Worm (Caenorhabditis elegans) whole organism, L3 larva: Measurements from ENCODE around the gene atg-18.

Experiments
- R02D3.7 ChIP-seq: fragments of 150-350 bp; optimal IDR thresholded peaks from 2 replicates; lab custom pipeline; 2014; ENCODE audit warnings: missing biosample characterization, missing genetic modification characterization
- ZK546.5 ChIP-seq: sonication (generic microtip); optimal IDR thresholded peaks from 2 replicates; lab custom pipeline; 2017; ENCODE audit warnings: missing biosample characterization, missing genetic modification characterization
- aly-2 ChIP-seq: fragments of 150-350 bp; optimal IDR thresholded peaks from 2 replicates; lab custom pipeline; 2014; ENCODE audit warnings: missing biosample characterization, missing genetic modification characterization
- ama-1 ChIP-seq: fragments of 150-350 bp; optimal IDR thresholded peaks from 2 replicates; lab custom pipeline; 2018
- ceh-16 ChIP-seq: sonication (generic microtip); optimal IDR thresholded peaks from 2 replicates; lab custom pipeline; 2017; ENCODE audit warnings: missing biosample characterization, missing genetic modification characterization
- ceh-9 ChIP-seq: sonication (generic microtip); optimal IDR thresholded peaks from 2 replicates; lab custom pipeline; 2018; ENCODE audit warnings: missing biosample characterization, missing genetic modification characterization
- daf-12 ChIP-seq: fragments of 150-350 bp; optimal IDR thresholded peaks from 2 replicates; lab custom pipeline; 2014; ENCODE audit warnings: missing biosample characterization, missing genetic modification reagents, missing genetic modification characterization
- egl-5 ChIP-seq: fragments of 150-350 bp; optimal IDR thresholded peaks from 2 replicates; lab custom pipeline; 2017; ENCODE audit warnings: missing biosample characterization, missing genetic modification reagents, missing genetic modification characterization, inconsistent platforms
- elt-1 ChIP-seq: fragments of 150-350 bp; optimal IDR thresholded peaks from 2 replicates; lab custom pipeline; 2014; ENCODE audit warnings: missing biosample characterization, missing genetic modification characterization
- elt-2 ChIP-seq: sonication (generic microtip); optimal IDR thresholded peaks from 2 replicates; lab custom pipeline; 2016; ENCODE audit warnings: missing genetic modification reagents, mild to moderate bottlenecking, missing genetic modification characterization, missing compliant biosample characterization
- elt-3 ChIP-seq, 3 experiments: fragments of 150-350 bp in 1 of 3; sonication (generic microtip) in 2 of 3; optimal IDR thresholded peaks; 2 replicates in 2 of 3; 4 replicates in 1 of 3; lab custom pipeline; 2014 to 2017; ENCODE audit warnings: missing biosample characterization in 3 of 3, missing genetic modification characterization in 3 of 3
- eor-1 ChIP-seq, 2 experiments: fragments of 150-350 bp; optimal IDR thresholded peaks; 2 replicates each; lab custom pipeline; 2014 to 2018; ENCODE audit warnings: missing biosample characterization in 2 of 2, missing genetic modification characterization in 2 of 2
- fkh-10 ChIP-seq: sonication (generic microtip); optimal IDR thresholded peaks from 2 replicates; lab custom pipeline; 2017; ENCODE audit warnings: missing biosample characterization, missing genetic modification reagents, missing genetic modification characterization
- fkh-2 ChIP-seq: fragments of 150-350 bp; optimal IDR thresholded peaks from 2 replicates; lab custom pipeline; 2014; ENCODE audit warnings: missing biosample characterization, missing genetic modification reagents, missing genetic modification characterization
- hmg-11 ChIP-seq: sonication (generic microtip); optimal IDR thresholded peaks from 2 replicates; lab custom pipeline; 2016; ENCODE audit warnings: missing genetic modification characterization, missing compliant biosample characterization
- jun-1 ChIP-seq: fragments of 150-350 bp; optimal IDR thresholded peaks from 2 replicates; lab custom pipeline; 2014; ENCODE audit warnings: missing biosample characterization, missing genetic modification reagents, missing genetic modification characterization
- lin-15B ChIP-seq: fragments of 150-350 bp; optimal IDR thresholded peaks from 2 replicates; lab custom pipeline; 2014; ENCODE audit warnings: missing biosample characterization, missing genetic modification characterization
- lin-39 ChIP-seq: fragments of 150-350 bp; optimal IDR thresholded peaks from 2 replicates; lab custom pipeline; 2018; ENCODE audit warnings: missing biosample characterization, missing genetic modification reagents, missing genetic modification characterization
- lsy-12 ChIP-seq: sonication (generic microtip); optimal IDR thresholded peaks from 2 replicates; lab custom pipeline; 2016; ENCODE audit warnings: mild to moderate bottlenecking, missing genetic modification characterization, missing compliant biosample characterization
- mml-1 ChIP-seq: fragments of 150-350 bp; sonication (generic microtip); optimal IDR thresholded peaks from 3 replicates; lab custom pipeline; 2014; ENCODE audit warnings: missing biosample characterization, missing genetic modification characterization
- nfya-1 ChIP-seq: sonication (generic microtip); optimal IDR thresholded peaks from 2 replicates; lab custom pipeline; 2017; ENCODE audit warnings: missing genetic modification characterization, mild to moderate bottlenecking, missing compliant biosample characterization, antibody characterized with exemption, moderate library complexity; ENCODE audit not compliant: insufficient read depth
- nhr-12 ChIP-seq: fragments of 150-350 bp; optimal IDR thresholded peaks from 2 replicates; lab custom pipeline; 2014; ENCODE audit warnings: missing biosample characterization, missing genetic modification characterization
- nhr-23 ChIP-seq: fragments of 150-350 bp; optimal IDR thresholded peaks from 2 replicates; lab custom pipeline; 2014; ENCODE audit warnings: missing biosample characterization, missing genetic modification reagents, missing genetic modification characterization
- nhr-237 ChIP-seq: fragments of 150-350 bp; optimal IDR thresholded peaks from 2 replicates; lab custom pipeline; 2014; ENCODE audit warnings: missing biosample characterization, missing genetic modification characterization
- nhr-25 ChIP-seq: sonication (generic microtip); optimal IDR thresholded peaks from 2 replicates; lab custom pipeline; 2017; ENCODE audit warnings: missing biosample characterization, missing genetic modification characterization
- nhr-28 ChIP-seq: fragments of 150-350 bp; optimal IDR thresholded peaks from 2 replicates; lab custom pipeline; 2014; ENCODE audit warnings: missing biosample characterization, missing genetic modification characterization
- nhr-43 ChIP-seq: sonication (generic microtip); optimal IDR thresholded peaks from 2 replicates; lab custom pipeline; 2016; ENCODE audit warnings: mild to moderate bottlenecking, missing genetic modification characterization, missing compliant biosample characterization; ENCODE audit not compliant: poor library complexity, severe bottlenecking
- nhr-76 ChIP-seq: fragments of 150-350 bp; sonication (generic microtip); optimal IDR thresholded peaks from 5 replicates; lab custom pipeline; 2014; ENCODE audit warnings: missing biosample characterization, missing genetic modification characterization
- nhr-77 ChIP-seq: fragments of 150-350 bp; optimal IDR thresholded peaks from 2 replicates; lab custom pipeline; 2014; ENCODE audit warnings: missing biosample characterization, missing genetic modification characterization
- pha-4 ChIP-seq: fragments of 150-350 bp; optimal IDR thresholded peaks from 2 replicates; lab custom pipeline; 2014; ENCODE audit warnings: missing biosample characterization, missing genetic modification reagents, missing genetic modification characterization
- pqm-1 ChIP-seq: fragments of 150-350 bp; optimal IDR thresholded peaks from 2 replicates; lab custom pipeline; 2017; ENCODE audit warnings: missing biosample characterization, missing genetic modification characterization, inconsistent platforms
- sea-2 ChIP-seq: fragments of 150-350 bp; sonication (generic microtip); optimal IDR thresholded peaks from 4 replicates; lab custom pipeline; 2014; ENCODE audit warnings: missing biosample characterization, missing genetic modification reagents, missing genetic modification characterization
- skn-1 ChIP-seq: fragments of 150-350 bp; optimal IDR thresholded peaks from 2 replicates; lab custom pipeline; 2014; ENCODE audit warnings: missing biosample characterization, missing genetic modification characterization
- snpc-4 ChIP-seq: fragments of 150-350 bp; optimal IDR thresholded peaks from 2 replicates; lab custom pipeline; 2014; ENCODE audit warnings: missing biosample characterization, missing genetic modification characterization
- tbx-2 ChIP-seq: sonication (generic microtip); optimal IDR thresholded peaks from 2 replicates; lab custom pipeline; 2016; ENCODE audit warnings: mild to moderate bottlenecking, missing genetic modification characterization, missing compliant biosample characterization
- unc-39 ChIP-seq: sonication (generic microtip); optimal IDR thresholded peaks from 4 replicates; lab custom pipeline; 2017; ENCODE audit warnings: missing biosample characterization, missing genetic modification characterization
- unc-62 ChIP-seq: fragments of 150-350 bp; sonication (generic microtip); optimal IDR thresholded peaks from 4 replicates; lab custom pipeline; 2014; ENCODE audit warnings: missing biosample characterization, missing genetic modification reagents, missing genetic modification characterization
- zag-1 ChIP-seq: fragments of 150-350 bp; optimal IDR thresholded peaks from 2 replicates; lab custom pipeline; 2014; ENCODE audit warnings: missing biosample characterization, missing genetic modification characterization
- ztf-11 ChIP-seq: fragments of 150-350 bp; optimal IDR thresholded peaks from 2 replicates; lab custom pipeline; 2014; ENCODE audit warnings: missing biosample characterization, missing genetic modification characterization
- ztf-4 ChIP-seq: fragments of 150-350 bp; optimal IDR thresholded peaks from 2 replicates; lab custom pipeline; 2014; ENCODE audit warnings: missing biosample characterization, missing genetic modification characterization

The atg-18 gene

DNA sequence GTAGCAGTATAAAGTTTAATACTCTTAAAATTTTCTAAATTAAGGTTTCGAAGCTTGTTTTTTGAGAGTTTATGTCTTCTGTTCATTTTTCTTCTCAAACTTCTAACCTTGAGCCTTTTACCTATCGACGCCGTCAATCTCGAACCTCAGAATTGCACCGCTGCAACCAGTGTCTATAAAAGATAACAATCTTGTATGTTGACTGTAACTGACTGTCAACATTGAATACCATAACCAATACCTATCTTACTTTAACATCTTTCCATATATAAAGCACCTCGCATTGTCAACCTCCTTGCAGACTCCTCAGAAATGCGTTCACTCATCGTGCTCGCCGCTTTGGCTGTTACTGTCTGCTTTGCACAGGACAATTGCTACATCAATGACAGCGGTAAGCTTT, 12.4 kb downstream of the atg-18 start, which contains the start of gene grd-5:
Gene grd-5, plus strand, starts transcription at position 295 of the 400 bp plus-strand sequence.
- no peak for TF ChIP-seq ztf-4
- TF ChIP-seq unc-39 (tag; lab: Kevin White, UChicago) = no peak
- peak; percentile 17 for TF ChIP-seq nhr-43 (tag; lab: Kevin White, UChicago)
- no peak for TF ChIP-seq egl-5
- no peak for TF ChIP-seq pqm-1 (tag; lab: Kevin White, UChicago)
- no peak for TF ChIP-seq elt-3 (tag; optimal IDR thresholded peaks at IDR 0.05; lab: Kevin White, UChicago)
- no peak for TF ChIP-seq R02D3.7 (tag; lab: Kevin White, UChicago)
- TF ChIP-seq snpc-4 = no peak
- no peak for TF ChIP-seq nhr-12 (tag; lab: Kevin White, UChicago)
- TF ChIP-seq nhr-25 = peak; percentile 27
- no peak for TF ChIP-seq lin-39 (tag; lab: Kevin White, UChicago)
- TF ChIP-seq lsy-12 = no peak
- peak; percentile 83 for TF ChIP-seq elt-1 (tag; lab: Kevin White, UChicago)
- no peak for TF ChIP-seq fkh-2 (tag; lab: Kevin White, UChicago)

DNA sequence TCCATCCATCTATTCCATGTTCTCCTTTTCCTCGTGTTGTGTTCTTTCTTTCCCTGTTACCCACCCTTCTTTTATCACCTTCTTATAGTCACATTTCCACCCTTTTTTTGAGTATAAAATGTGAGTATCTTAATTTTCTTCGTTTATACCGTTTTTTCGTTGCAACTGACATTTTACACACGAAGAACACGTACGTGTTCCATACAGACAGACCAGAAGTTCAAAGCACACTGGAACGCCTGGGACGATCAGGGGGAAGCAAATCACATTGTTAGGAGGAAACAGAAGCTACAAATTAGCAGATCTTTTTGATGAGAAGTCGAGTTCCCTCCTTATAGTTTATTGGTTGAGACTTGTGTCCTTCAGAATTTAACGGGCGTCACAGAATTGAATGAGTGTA, 15.4 kb downstream of the atg-18 start:
- no peak for TF ChIP-seq lsy-12
- TF ChIP-seq R02D3.7 (tag; lab: Kevin White, UChicago) = no peak
- peak; percentile 33 for TF ChIP-seq nhr-25
- no peak for TF ChIP-seq zag-1 (tag; lab: Kevin White, UChicago)
- peak; percentile 8 for TF ChIP-seq aly-2
- no peak for TF ChIP-seq lin-39 (tag; lab: Kevin White, UChicago)
- no peak for TF ChIP-seq ztf-11 (tag; lab: Kevin White, UChicago)
- TF ChIP-seq nhr-28 (tag; lab: Kevin White, UChicago) = no peak
- TF ChIP-seq fkh-10 (GFP tag; lab: Kevin White, UChicago) = no peak
- TF ChIP-seq tbx-2 (tag; lab: Kevin White, UChicago) = no peak
- TF ChIP-seq egl-5 = no peak

DNA sequence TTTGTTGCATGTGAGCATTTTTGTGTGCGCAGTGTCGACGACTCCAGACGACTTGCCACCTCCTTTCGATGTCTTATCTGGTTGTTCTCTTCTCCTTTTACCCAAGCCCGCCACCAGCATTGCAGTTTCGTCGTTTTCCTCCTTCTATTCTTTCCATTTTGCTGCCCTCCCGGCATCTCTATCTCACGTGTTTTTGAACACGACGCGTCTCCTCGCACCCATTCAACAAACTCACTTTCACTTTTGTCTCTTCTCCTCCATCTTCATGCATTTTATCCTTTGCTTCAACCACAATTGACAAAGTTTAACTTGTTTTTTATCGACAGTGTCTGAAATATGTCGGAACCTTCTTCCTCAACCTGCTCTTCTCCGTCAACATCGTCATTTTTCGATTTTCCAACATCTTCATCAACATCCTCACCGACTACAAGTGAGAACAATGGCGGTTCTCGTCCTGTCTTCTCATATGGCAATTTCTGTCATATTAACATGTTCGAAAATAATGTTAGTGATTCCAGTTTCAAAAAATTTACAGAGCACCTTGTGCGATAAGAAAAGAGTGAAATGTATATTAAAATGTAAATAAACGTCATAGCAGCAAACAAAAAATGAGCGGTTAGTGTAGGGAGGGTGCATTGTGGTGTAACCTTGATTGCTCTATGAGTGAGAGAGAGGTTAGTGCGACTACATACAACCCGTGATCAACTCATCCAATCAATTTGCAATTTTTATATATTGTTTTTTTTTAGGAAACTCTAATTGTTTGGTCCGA, 20.3 kb downstream of the atg-18 start, which contains the start of gene fip-4:
Gene fip-4, minus strand, starts transcription at position 636 of the 772 bp plus-strand sequence.
- peak; percentile 60 for TF ChIP-seq nhr-23 (tag; lab: Kevin White, UChicago)
- peak; percentile 45 for TF ChIP-seq egl-5
- peak; percentile 99 for TF ChIP-seq pha-4 (tag; lab: Kevin White, UChicago)
- no peak for TF ChIP-seq unc-62 (GFP tag; lab: Kevin White, UChicago)
- TF ChIP-seq pqm-1 (tag; lab: Kevin White, UChicago) = peak; percentile 76
- peak; percentile 9 for TF ChIP-seq lsy-12
- TF ChIP-seq snpc-4 = peak; percentile 18
- peak; percentile 12 for TF ChIP-seq nfya-1 (tag; lab: Kevin White, UChicago)
- peak; percentile 73 for TF ChIP-seq elt-2 (tag; lab: Kevin White, UChicago)
- TF ChIP-seq nhr-25 = peak; percentile 91
- TF ChIP-seq nhr-237 (tag; lab: Kevin White, UChicago) = no peak
- TF ChIP-seq mml-1 = peak; percentile 38
- TF ChIP-seq ceh-9 (tag; lab: Kevin White, UChicago) = no peak
- TF ChIP-seq jun-1 = peak; percentile 27

DNA sequence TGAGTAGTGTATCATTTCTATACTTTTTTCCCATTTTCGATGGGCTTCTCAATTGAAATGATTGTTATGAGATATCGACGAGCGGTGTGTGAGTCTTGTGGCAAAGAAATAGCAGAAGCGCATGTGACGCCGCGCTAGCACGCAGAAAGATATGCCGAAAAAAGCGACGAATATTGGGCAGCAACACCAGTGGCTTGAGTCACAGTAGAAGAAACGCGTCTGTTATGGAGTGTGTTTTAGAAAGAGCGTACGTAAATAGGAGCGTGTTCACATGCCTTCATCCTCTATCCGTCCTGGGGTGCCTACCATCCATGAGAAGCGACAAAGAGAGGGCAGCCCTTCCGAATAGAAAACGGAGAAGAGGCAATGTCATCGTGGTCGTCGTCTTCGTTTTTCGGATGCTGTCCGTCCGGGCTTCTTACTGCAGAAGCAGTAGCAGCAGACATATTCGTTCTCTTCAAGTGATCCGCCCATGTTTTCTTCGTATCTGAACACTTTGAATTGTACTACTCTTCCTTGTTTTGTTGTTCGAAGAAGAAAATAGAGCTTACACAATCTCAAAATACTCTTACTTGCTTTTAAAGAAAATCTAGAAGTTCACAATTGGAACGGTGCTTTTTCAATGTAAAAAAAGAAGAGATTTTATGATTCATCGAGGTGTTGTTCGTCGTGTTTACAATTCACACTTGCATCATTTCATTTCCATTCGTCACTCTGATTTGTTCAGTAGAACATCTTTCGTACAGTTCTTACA, 21.2 kb downstream of the atg-18 start:
- TF ChIP-seq nhr-76 (tag; lab: Kevin White, UChicago) = no peak
- TF ChIP-seq elt-1 (tag; lab: Kevin White, UChicago) = no peak
- TF ChIP-seq nfya-1 (tag; lab: Kevin White, UChicago) = peak; percentile 28
- TF ChIP-seq daf-12 = no peak
- no peak for TF ChIP-seq elt-2 (tag; lab: Kevin White, UChicago)
- no peak for TF ChIP-seq jun-1
- TF ChIP-seq nhr-12 (tag; lab: Kevin White, UChicago) = no peak
- no peak for TF ChIP-seq fkh-2 (tag; lab: Kevin White, UChicago)
- TF ChIP-seq lsy-12 = no peak
- TF ChIP-seq R02D3.7 (tag; lab: Kevin White, UChicago) = no peak
- TF ChIP-seq tbx-2 (tag; lab: Kevin White, UChicago) = no peak
- TF ChIP-seq hmg-11 = peak; percentile 60
- no peak for TF ChIP-seq ama-1
- TF ChIP-seq zag-1 (tag; lab: Kevin White, UChicago) = no peak
- TF ChIP-seq snpc-4 = peak; percentile 31
- no peak for TF ChIP-seq mml-1
- no peak for TF ChIP-seq pqm-1 (tag; lab: Kevin White, UChicago)
- no peak for TF ChIP-seq unc-39 (tag; lab: Kevin White, UChicago)
- no peak for TF ChIP-seq ZK546.5 (tag; lab: Kevin White, UChicago)
- TF ChIP-seq lin-39 (tag; lab: Kevin White, UChicago) = peak; percentile 65
- no peak for TF ChIP-seq pha-4 (tag; lab: Kevin White, UChicago)
- no peak for TF ChIP-seq aly-2
- TF ChIP-seq skn-1 (tag; lab: Kevin White, UChicago) = no peak
- TF ChIP-seq ceh-16 = no peak
- no peak for TF ChIP-seq sea-2 (GFP tag; lab: Kevin White, UChicago)
- no peak for TF ChIP-seq nhr-77 (tag; lab: Kevin White, UChicago)
- TF ChIP-seq fkh-10 (GFP tag; lab: Kevin White, UChicago) = no peak
- TF ChIP-seq unc-62 (GFP tag; lab: Kevin White, UChicago) = no peak
- TF ChIP-seq egl-5 = no peak
- peak; percentile 42 for TF ChIP-seq nhr-43 (tag; lab: Kevin White, UChicago)
- TF ChIP-seq eor-1 (tag; optimal IDR thresholded peaks at IDR 0.05; lab: Kevin White, UChicago) = no peak
- no peak for TF ChIP-seq elt-3 (tag; optimal IDR thresholded peaks at IDR 0.05; lab: Kevin White, UChicago)
- no peak for TF ChIP-seq lin-15B
